Worm (Caenorhabditis elegans) whole organism, late embryonic: ENCODE data around the gene ttr-42.

ENCODE experiments used
- C38D4.7 ChIP-seq: fragments of 200-800 bp; sonication (Bioruptor generic); optimal IDR thresholded peaks from 2 replicates; lab custom pipeline; 2018; ENCODE audit warnings: mild to moderate bottlenecking, missing genetic modification characterization, moderate library complexity, missing compliant biosample characterization
- T23F11.4 ChIP-seq: fragments of 200-800 bp; sonication (Bioruptor generic); optimal IDR thresholded peaks from 2 replicates; lab custom pipeline; 2018; ENCODE audit warnings: mild to moderate bottlenecking, missing genetic modification characterization, missing compliant biosample characterization
- Y22D7AL.16 ChIP-seq: sonication (generic microtip); optimal IDR thresholded peaks from 2 replicates; lab custom pipeline; 2016; ENCODE audit warnings: missing genetic modification characterization, missing compliant biosample characterization
- ama-1 ChIP-seq: fragments of 150-350 bp; optimal IDR thresholded peaks from 2 replicates; lab custom pipeline; 2014
- ceh-14 ChIP-seq: sonication (generic microtip); optimal IDR thresholded peaks from 2 replicates; lab custom pipeline; 2016; ENCODE audit warnings: missing genotype, missing genetic modification characterization, missing compliant biosample characterization
- ceh-18 ChIP-seq: sonication (generic microtip); optimal IDR thresholded peaks from 2 replicates; lab custom pipeline; 2016; ENCODE audit warnings: missing genetic modification characterization, missing compliant biosample characterization
- ceh-2 ChIP-seq: sonication (generic microtip); optimal IDR thresholded peaks from 2 replicates; lab custom pipeline; 2016; ENCODE audit warnings: missing genotype, missing genetic modification characterization, missing compliant biosample characterization
- ceh-22 ChIP-seq: sonication (generic microtip); optimal IDR thresholded peaks from 2 replicates; lab custom pipeline; 2017; ENCODE audit warnings: missing biosample characterization, missing genetic modification characterization
- ceh-30 ChIP-seq: fragments of 150-350 bp; optimal IDR thresholded peaks from 2 replicates; lab custom pipeline; 2014; ENCODE audit warnings: missing biosample characterization, missing genetic modification characterization
- ceh-34 ChIP-seq: sonication (generic microtip); optimal IDR thresholded peaks from 2 replicates; lab custom pipeline; 2016; ENCODE audit warnings: mild to moderate bottlenecking, missing genetic modification characterization, missing compliant biosample characterization
- ceh-45 ChIP-seq: fragments of 200-800 bp; sonication (Bioruptor generic); IDR thresholded peaks from 2 replicates; pipeline ENCODE4 v1.3.6; 2022; ENCODE audit warnings: missing genetic modification reagents, missing genetic modification characterization, missing compliant biosample characterization
- ceh-48 ChIP-seq: sonication (generic microtip); optimal IDR thresholded peaks from 2 replicates; lab custom pipeline; 2016; ENCODE audit warnings: missing genetic modification characterization, inconsistent platforms, missing compliant biosample characterization
- ceh-9 ChIP-seq: sonication (generic microtip); optimal IDR thresholded peaks from 2 replicates; lab custom pipeline; 2016; ENCODE audit warnings: mild to moderate bottlenecking, missing genetic modification characterization, inconsistent platforms, missing compliant biosample characterization
- elt-2 ChIP-seq: sonication (generic microtip); optimal IDR thresholded peaks from 2 replicates; lab custom pipeline; 2016; ENCODE audit warnings: missing genetic modification reagents, missing genetic modification characterization, missing compliant biosample characterization
- ets-4 ChIP-seq: sonication (generic microtip); optimal IDR thresholded peaks from 2 replicates; lab custom pipeline; 2016; ENCODE audit warnings: missing genetic modification characterization, missing compliant biosample characterization
- fax-1 ChIP-seq: sonication (generic microtip); optimal IDR thresholded peaks from 2 replicates; lab custom pipeline; 2016; ENCODE audit warnings: missing genotype, missing genetic modification characterization, missing compliant biosample characterization
- fkh-6 ChIP-seq: sonication (generic microtip); optimal IDR thresholded peaks from 2 replicates; lab custom pipeline; 2016; ENCODE audit warnings: missing genetic modification characterization, missing compliant biosample characterization
- hlh-15 ChIP-seq: sonication (generic microtip); optimal IDR thresholded peaks from 2 replicates; lab custom pipeline; 2016; ENCODE audit warnings: missing genetic modification characterization, missing compliant biosample characterization
- hlh-8 ChIP-seq: sonication (generic microtip); optimal IDR thresholded peaks from 2 replicates; lab custom pipeline; 2016; ENCODE audit warnings: missing genotype, missing genetic modification characterization, missing compliant biosample characterization
- madf-2 ChIP-seq: sonication (generic microtip); optimal IDR thresholded peaks from 2 replicates; lab custom pipeline; 2017; ENCODE audit warnings: missing genetic modification characterization, missing compliant biosample characterization
- mec-3 ChIP-seq: sonication (generic microtip); optimal IDR thresholded peaks from 2 replicates; lab custom pipeline; 2016; ENCODE audit warnings: borderline replicate concordance, missing genetic modification characterization, missing compliant biosample characterization
- odd-2 ChIP-seq: sonication (generic microtip); optimal IDR thresholded peaks from 2 replicates; lab custom pipeline; 2017; ENCODE audit warnings: antibody characterized with exemption, mild to moderate bottlenecking, missing genetic modification characterization, missing compliant biosample characterization
- pat-9 ChIP-seq: fragments of 200-800 bp; sonication (Bioruptor generic); optimal IDR thresholded peaks from 2 replicates; lab custom pipeline; 2018; ENCODE audit warnings: mild to moderate bottlenecking, missing genetic modification characterization, moderate library complexity, missing compliant biosample characterization
- pha-2 ChIP-seq: sonication (generic microtip); optimal IDR thresholded peaks from 2 replicates; lab custom pipeline; 2017; ENCODE audit warnings: mild to moderate bottlenecking, missing genetic modification characterization, missing compliant biosample characterization
- pha-4 ChIP-seq: fragments of 150-350 bp; optimal IDR thresholded peaks from 2 replicates; lab custom pipeline; 2018; ENCODE audit warnings: missing biosample characterization, missing genetic modification reagents, missing genetic modification characterization
- ref-2 ChIP-seq: sonication (generic microtip); optimal IDR thresholded peaks from 2 replicates; lab custom pipeline; 2016; ENCODE audit warnings: missing genetic modification characterization, missing compliant biosample characterization
- rnt-1 ChIP-seq: sonication (generic microtip); optimal IDR thresholded peaks from 2 replicates; lab custom pipeline; 2016; ENCODE audit warnings: missing genetic modification characterization, missing compliant biosample characterization
- sox-2 ChIP-seq: fragments of 200-800 bp; sonication (Bioruptor generic); IDR thresholded peaks from 2 replicates; pipeline ENCODE4 v1.3.6; 2022; ENCODE audit warnings: missing genetic modification reagents, missing genetic modification characterization, missing compliant biosample characterization
- sox-4 ChIP-seq: sonication (generic microtip); optimal IDR thresholded peaks from 2 replicates; lab custom pipeline; 2017; ENCODE audit warnings: mild to moderate bottlenecking, missing genetic modification characterization, inconsistent platforms, missing compliant biosample characterization
- ttx-3 ChIP-seq: sonication (generic microtip); optimal IDR thresholded peaks from 2 replicates; lab custom pipeline; 2016; ENCODE audit warnings: missing genetic modification reagents, missing genetic modification characterization, missing compliant biosample characterization
- unc-3 ChIP-seq, 2 experiments: fragments of 200-800 bp in 1 of 2; sonication (Bioruptor generic) in 1 of 2; sonication (generic microtip) in 1 of 2; conservative IDR thresholded peaks in 1 of 2; optimal IDR thresholded peaks in 1 of 2; 2 replicates each; pipeline versions ENCODE4 v1.3.6 to Lab custom; 2016 to 2022; ENCODE audit warnings: missing compliant biosample characterization in 2 of 2, missing genetic modification characterization in 2 of 2, missing genetic modification reagents in 1 of 2
- unc-42 ChIP-seq: sonication (generic microtip); optimal IDR thresholded peaks from 2 replicates; lab custom pipeline; 2016; ENCODE audit warnings: missing genotype, missing genetic modification characterization, missing compliant biosample characterization
- unc-55 ChIP-seq: sonication (generic microtip); optimal IDR thresholded peaks from 2 replicates; lab custom pipeline; 2017; ENCODE audit warnings: missing biosample characterization, missing genetic modification reagents, missing genetic modification characterization
- zip-5 ChIP-seq: sonication (generic microtip); optimal IDR thresholded peaks from 2 replicates; lab custom pipeline; 2016; ENCODE audit warnings: missing genetic modification characterization, missing compliant biosample characterization
- ztf-16 ChIP-seq: sonication (generic microtip); optimal IDR thresholded peaks from 2 replicates; lab custom pipeline; 2017; ENCODE audit warnings: missing genetic modification characterization, missing compliant biosample characterization

The ttr-42 gene

ce11 chrX:2536246-2536772 is 41.2 kb upstream of the ttr-42 start (continued):
- TF ChIP-seq T23F11.4 (peak; percentile 34), ama-1 (lab: Kevin White, UChicago) (no peak), ceh-34 (tag; lab: Kevin White, UChicago) (peak; percentile 87), pha-4 (tag; lab: Kevin White, UChicago) (no peak), rnt-1 (tag; lab: Kevin White, UChicago) (peak; percentile 68), unc-42 (tag; lab: Kevin White, UChicago) (peak; percentile 86), unc-55 (GFP tag; lab: Kevin White, UChicago) (peak; percentile 97), ceh-48 (peak; percentile 78), ceh-45 (GFP tag; lab: Robert Waterston, UW) (no peak), ceh-30 (no peak), ztf-16 (tag; lab: Kevin White, UChicago) (peak; percentile 40), ref-2 (tag; lab: Kevin White, UChicago) (peak; percentile 81), sox-2 (GFP tag; lab: Robert Waterston, UW) (no peak; the same call in 1 of the 2 replicates), unc-3 (GFP tag; conservative IDR thresholded peaks at IDR 0.05; lab: Robert Waterston, UW) (no peak), unc-3 (tag; optimal IDR thresholded peaks at IDR 0.05; lab: Kevin White, UChicago) (no peak), hlh-15 (no peak), zip-5 (tag; lab: Kevin White, UChicago) (no peak), ceh-9 (no peak), ets-4 (tag; lab: Kevin White, UChicago) (peak; percentile 35), ttx-3 (tag; lab: Kevin White, UChicago) (no peak)

DNA sequence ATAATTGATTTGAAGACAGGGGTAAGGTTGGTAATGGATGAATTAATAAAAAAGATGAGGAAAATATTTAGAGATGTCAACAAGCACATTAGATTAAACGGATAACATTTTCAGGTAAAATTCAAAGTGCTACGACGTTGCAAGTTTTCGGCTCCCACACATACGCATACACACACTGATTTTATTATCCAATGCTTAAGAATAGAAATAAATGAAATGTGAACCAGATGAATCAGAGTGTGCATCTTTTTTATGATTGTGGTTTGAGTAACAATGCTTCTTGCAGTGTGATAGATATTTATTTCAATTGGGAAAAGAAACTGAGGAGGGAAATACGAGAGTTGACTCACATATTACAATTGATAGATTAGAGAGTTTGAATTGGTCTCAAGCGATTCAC is 38.8 kb upstream of the ttr-42 start:
- TF ChIP-seq pat-9: no peak
- TF ChIP-seq hlh-8 (tag; lab: Kevin White, UChicago): peak; percentile 2

DNA sequence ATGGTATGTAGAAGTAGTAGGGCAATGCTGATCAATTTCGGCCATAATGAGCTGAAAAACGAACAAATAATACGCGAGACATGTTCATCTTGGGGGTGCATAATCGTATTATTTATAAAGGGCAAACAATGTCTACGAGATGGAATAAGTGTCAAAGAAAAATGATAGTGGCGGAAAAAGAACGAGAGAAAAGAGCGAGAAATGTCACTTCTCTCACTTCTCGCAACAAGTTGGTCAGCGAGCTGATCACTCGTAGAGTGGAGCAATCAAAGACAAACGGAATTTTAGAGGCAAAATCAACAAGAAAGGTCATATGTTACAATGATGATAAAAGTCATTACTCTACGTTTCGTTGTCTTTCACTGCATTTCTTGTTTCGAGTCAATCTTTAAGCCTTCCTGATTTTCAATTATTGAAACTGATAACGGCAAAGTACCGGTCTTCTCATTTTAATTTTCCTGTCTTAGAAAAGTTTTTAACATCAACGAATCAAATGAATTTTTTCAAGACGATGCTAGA is 36.5 kb upstream of the ttr-42 start, which contains the start of gene F52H2.3:
TSS of gene F52H2.3 (minus strand) at position 51 of the 519 bp plus-strand sequence.
- TF ChIP-seq ceh-14: no peak

ce11 chrX:2543353-2543752 is 34.2 kb upstream of the ttr-42 start:
- TF ChIP-seq C38D4.7 (GFP tag; lab: Kevin White, UChicago) (no peak), hlh-15 (no peak), ceh-2 (tag; lab: Kevin White, UChicago) (no peak), ceh-45 (GFP tag; lab: Robert Waterston, UW) (no peak), Y22D7AL.16 (no peak), fax-1 (tag; lab: Kevin White, UChicago) (no peak)

- no peak for TF ChIP-seq sox-4 (tag; lab: Kevin White, UChicago)
- no peak for TF ChIP-seq odd-2 (tag; lab: Kevin White, UChicago)
- no peak for TF ChIP-seq ceh-9
- no peak for TF ChIP-seq fkh-6 (tag; lab: Kevin White, UChicago)
- TF ChIP-seq unc-55 (GFP tag; lab: Kevin White, UChicago): no peak
- TF ChIP-seq pha-2 (tag; lab: Kevin White, UChicago): no peak
- no peak for TF ChIP-seq mec-3 (tag; lab: Kevin White, UChicago)
- no peak for TF ChIP-seq madf-2 (tag; lab: Kevin White, UChicago)
Measured at ce11 chrX:2544645-2545044, 32.9 kb upstream of the ttr-42 start.

DNA sequence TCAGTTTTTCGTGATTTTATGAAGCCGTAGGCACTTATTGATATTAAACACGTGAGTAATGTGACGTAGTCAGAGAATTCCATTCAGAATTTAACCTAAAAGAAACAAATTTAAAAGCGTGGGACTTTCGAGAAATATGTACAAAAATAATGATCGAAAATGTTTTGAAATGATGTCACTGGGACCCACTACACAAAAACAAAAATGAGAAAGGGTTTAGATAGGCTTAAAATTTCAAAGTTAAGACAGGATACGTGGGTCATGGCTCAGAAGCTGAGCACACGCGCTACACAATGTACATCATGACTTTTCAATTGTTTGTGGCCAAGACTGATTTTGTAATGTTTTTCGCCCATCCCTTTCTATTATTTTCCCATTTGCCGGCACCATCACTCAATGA is 28.7 kb upstream of the ttr-42 start, which contains the start of gene smvt-1:
TSS of gene smvt-1 (minus strand) at position 101 of the 400 bp plus-strand sequence.
- no peak for TF ChIP-seq ceh-22 (tag; lab: Kevin White, UChicago)
- TF ChIP-seq elt-2: no peak
- no peak for TF ChIP-seq Y22D7AL.16
- TF ChIP-seq ceh-18: no peak
- TF ChIP-seq, all 69 proteins: peak for 0
